Fruit fly (Drosophila melanogaster): ENCODE data around the gene CG12990.

- no peak for TF ChIP-seq Myc (optimal IDR thresholded peaks at IDR 0.05)
- no peak for TF ChIP-seq psq (optimal IDR thresholded peaks at IDR 0.05)
- no peak for TF ChIP-seq Sin3A (optimal IDR thresholded peaks at IDR 0.05)
- no peak for TF ChIP-seq h (optimal IDR thresholded peaks at IDR 0.05)
These were observed 36.0 kb upstream of the CG12990 start for dm6 chrX:17707691-17708090.

Data from Kc167 (cell line).